Worm (Caenorhabditis elegans) whole organism, early embryonic: Measurements from ENCODE around the gene Y116A8C.38.

Source experiments
- B0310.2 ChIP-seq: sonication (generic microtip); optimal IDR thresholded peaks from 2 replicates; lab custom pipeline; 2016; ENCODE audit warnings: mild to moderate bottlenecking, missing genetic modification characterization, missing compliant biosample characterization
- F13C5.2 ChIP-seq: sonication (generic microtip); optimal IDR thresholded peaks from 2 replicates; lab custom pipeline; 2017; ENCODE audit warnings: mild to moderate bottlenecking, missing genetic modification characterization, inconsistent platforms, missing compliant biosample characterization
- aly-1 ChIP-seq: sonication (generic microtip); optimal IDR thresholded peaks from 2 replicates; lab custom pipeline; 2016; ENCODE audit warnings: missing genetic modification characterization, missing compliant biosample characterization
- ama-1 ChIP-seq: fragments of 150-350 bp; optimal IDR thresholded peaks from 2 replicates; lab custom pipeline; 2014
- ceh-13 ChIP-seq: fragments of 200-800 bp; sonication (Bioruptor generic); optimal IDR thresholded peaks from 2 replicates; lab custom pipeline; 2018; ENCODE audit warnings: mild to moderate bottlenecking, missing genetic modification characterization, missing compliant biosample characterization
- ceh-36 ChIP-seq: sonication (generic microtip); optimal IDR thresholded peaks from 2 replicates; lab custom pipeline; 2016; ENCODE audit warnings: missing genetic modification characterization, inconsistent platforms, missing compliant biosample characterization
- ets-7 ChIP-seq: sonication (generic microtip); optimal IDR thresholded peaks from 2 replicates; lab custom pipeline; 2016; ENCODE audit warnings: missing genotype, missing genetic modification characterization, missing compliant biosample characterization
- flt-1 ChIP-seq: fragments of 200-800 bp; sonication (Bioruptor generic); IDR thresholded peaks from 2 replicates; pipeline ENCODE4 v1.3.6; 2022; ENCODE audit warnings: missing genetic modification characterization, missing compliant biosample characterization
- hmbx-1 ChIP-seq: sonication (generic microtip); optimal IDR thresholded peaks from 2 replicates; lab custom pipeline; 2016; ENCODE audit warnings: mild to moderate bottlenecking, missing genetic modification characterization, missing compliant biosample characterization
- tbx-11 ChIP-seq: fragments of 200-800 bp; sonication (Bioruptor generic); IDR thresholded peaks from 2 replicates; pipeline ENCODE4 v1.3.6; 2022; ENCODE audit warnings: missing genetic modification characterization, missing compliant biosample characterization
- tbx-37 ChIP-seq: fragments of 200-800 bp; sonication (Bioruptor generic); conservative IDR thresholded peaks from 2 replicates; pipeline ENCODE4 v1.3.6; 2022; ENCODE audit warnings: missing genetic modification reagents, missing genetic modification characterization, missing compliant biosample characterization

DNA sequence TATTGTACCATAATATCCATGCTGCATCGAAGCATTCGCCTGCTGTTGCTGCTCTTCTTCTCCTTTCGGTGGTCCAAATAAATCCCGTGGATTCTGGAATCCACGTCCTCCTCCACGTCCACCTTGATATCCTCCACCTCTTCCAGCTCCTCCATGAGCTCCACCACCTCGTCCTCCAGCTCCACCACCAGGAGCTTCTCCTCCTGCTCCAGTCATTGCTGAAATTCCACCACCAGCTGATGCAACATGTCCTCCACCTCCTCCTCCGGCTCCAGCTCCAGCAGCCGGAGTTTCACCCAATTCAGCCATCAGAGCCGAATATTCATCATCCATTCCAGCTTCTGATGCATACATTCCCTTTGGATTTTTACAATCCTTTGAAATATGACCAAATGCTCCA lies 25.8 kb upstream of the Y116A8C.38 start:
- TF ChIP-seq flt-1 (no peak), hmbx-1 (tag; lab: Kevin White, UChicago) (no peak), ama-1 (lab: Kevin White, UChicago) (no peak), B0310.2 (no peak), ceh-36 (tag; lab: Kevin White, UChicago) (no peak), ceh-13 (GFP tag; lab: Kevin White, UChicago) (no peak), aly-1 (tag; lab: Kevin White, UChicago) (peak; percentile 57), ets-7 (tag; lab: Kevin White, UChicago) (no peak), tbx-11 (GFP tag; lab: Robert Waterston, UW) (no peak), F13C5.2 (tag; lab: Kevin White, UChicago) (no peak), tbx-37 (no peak)
